Worm (Caenorhabditis elegans) whole organism, L3 larva: ENCODE data around the gene div-1.
A peak's percentile ranks its signal among the peaks of the same experiment; 100 is the strongest.

Experiments used
- R02D3.7 ChIP-seq: fragments of 150-350 bp; optimal IDR thresholded peaks from 2 replicates; lab custom pipeline; 2014; ENCODE audit warnings: missing biosample characterization, missing genetic modification characterization
- ZK546.5 ChIP-seq: sonication (generic microtip); optimal IDR thresholded peaks from 2 replicates; lab custom pipeline; 2017; ENCODE audit warnings: missing biosample characterization, missing genetic modification characterization
- ama-1 ChIP-seq: fragments of 150-350 bp; optimal IDR thresholded peaks from 2 replicates; lab custom pipeline; 2018
- ceh-16 ChIP-seq: sonication (generic microtip); optimal IDR thresholded peaks from 2 replicates; lab custom pipeline; 2017; ENCODE audit warnings: missing biosample characterization, missing genetic modification characterization
- ceh-28 ChIP-seq: fragments of 150-350 bp; optimal IDR thresholded peaks from 2 replicates; lab custom pipeline; 2014; ENCODE audit warnings: missing biosample characterization, missing genetic modification reagents, missing genetic modification characterization
- ceh-82 ChIP-seq: fragments of 150-350 bp; optimal IDR thresholded peaks from 2 replicates; lab custom pipeline; 2014; ENCODE audit warnings: missing biosample characterization, missing genetic modification characterization
- ceh-9 ChIP-seq: sonication (generic microtip); optimal IDR thresholded peaks from 2 replicates; lab custom pipeline; 2018; ENCODE audit warnings: missing biosample characterization, missing genetic modification characterization
- egl-27 ChIP-seq: sonication (generic microtip); optimal IDR thresholded peaks from 4 replicates; lab custom pipeline; 2017; ENCODE audit warnings: missing biosample characterization, missing genetic modification reagents, missing genetic modification characterization
- egl-5 ChIP-seq: fragments of 150-350 bp; optimal IDR thresholded peaks from 2 replicates; lab custom pipeline; 2017; ENCODE audit warnings: missing biosample characterization, missing genetic modification reagents, missing genetic modification characterization, inconsistent platforms
- elt-1 ChIP-seq: fragments of 150-350 bp; optimal IDR thresholded peaks from 2 replicates; lab custom pipeline; 2014; ENCODE audit warnings: missing biosample characterization, missing genetic modification characterization
- fkh-10 ChIP-seq: sonication (generic microtip); optimal IDR thresholded peaks from 2 replicates; lab custom pipeline; 2017; ENCODE audit warnings: missing biosample characterization, missing genetic modification reagents, missing genetic modification characterization
- fkh-2 ChIP-seq: fragments of 150-350 bp; optimal IDR thresholded peaks from 2 replicates; lab custom pipeline; 2014; ENCODE audit warnings: missing biosample characterization, missing genetic modification reagents, missing genetic modification characterization
- hmg-11 ChIP-seq: sonication (generic microtip); optimal IDR thresholded peaks from 2 replicates; lab custom pipeline; 2016; ENCODE audit warnings: missing genetic modification characterization, missing compliant biosample characterization
- jun-1 ChIP-seq: fragments of 150-350 bp; optimal IDR thresholded peaks from 2 replicates; lab custom pipeline; 2014; ENCODE audit warnings: missing biosample characterization, missing genetic modification reagents, missing genetic modification characterization
- lin-15B ChIP-seq: fragments of 150-350 bp; optimal IDR thresholded peaks from 2 replicates; lab custom pipeline; 2014; ENCODE audit warnings: missing biosample characterization, missing genetic modification characterization
- lin-39 ChIP-seq: fragments of 150-350 bp; optimal IDR thresholded peaks from 2 replicates; lab custom pipeline; 2018; ENCODE audit warnings: missing biosample characterization, missing genetic modification reagents, missing genetic modification characterization
- lsy-12 ChIP-seq: sonication (generic microtip); optimal IDR thresholded peaks from 2 replicates; lab custom pipeline; 2016; ENCODE audit warnings: mild to moderate bottlenecking, missing genetic modification characterization, missing compliant biosample characterization
- mdl-1 ChIP-seq: fragments of 150-350 bp; optimal IDR thresholded peaks from 2 replicates; lab custom pipeline; 2014; ENCODE audit warnings: missing biosample characterization, missing genetic modification characterization
- mml-1 ChIP-seq: fragments of 150-350 bp; sonication (generic microtip); optimal IDR thresholded peaks from 3 replicates; lab custom pipeline; 2014; ENCODE audit warnings: missing biosample characterization, missing genetic modification characterization
- nhr-11 ChIP-seq: fragments of 150-350 bp; optimal IDR thresholded peaks from 2 replicates; lab custom pipeline; 2014; ENCODE audit warnings: missing biosample characterization, missing genetic modification characterization
- nhr-12 ChIP-seq: fragments of 150-350 bp; optimal IDR thresholded peaks from 2 replicates; lab custom pipeline; 2014; ENCODE audit warnings: missing biosample characterization, missing genetic modification characterization
- nhr-23 ChIP-seq: fragments of 150-350 bp; optimal IDR thresholded peaks from 2 replicates; lab custom pipeline; 2014; ENCODE audit warnings: missing biosample characterization, missing genetic modification reagents, missing genetic modification characterization
- nhr-237 ChIP-seq: fragments of 150-350 bp; optimal IDR thresholded peaks from 2 replicates; lab custom pipeline; 2014; ENCODE audit warnings: missing biosample characterization, missing genetic modification characterization
- nhr-25 ChIP-seq: sonication (generic microtip); optimal IDR thresholded peaks from 2 replicates; lab custom pipeline; 2017; ENCODE audit warnings: missing biosample characterization, missing genetic modification characterization
- nhr-28 ChIP-seq: fragments of 150-350 bp; optimal IDR thresholded peaks from 2 replicates; lab custom pipeline; 2014; ENCODE audit warnings: missing biosample characterization, missing genetic modification characterization
- nhr-43 ChIP-seq: sonication (generic microtip); optimal IDR thresholded peaks from 2 replicates; lab custom pipeline; 2016; ENCODE audit warnings: mild to moderate bottlenecking, missing genetic modification characterization, missing compliant biosample characterization; ENCODE audit not compliant: poor library complexity, severe bottlenecking
- nhr-77 ChIP-seq: fragments of 150-350 bp; optimal IDR thresholded peaks from 2 replicates; lab custom pipeline; 2014; ENCODE audit warnings: missing biosample characterization, missing genetic modification characterization
- pqm-1 ChIP-seq: fragments of 150-350 bp; optimal IDR thresholded peaks from 2 replicates; lab custom pipeline; 2017; ENCODE audit warnings: missing biosample characterization, missing genetic modification characterization, inconsistent platforms
- sea-2 ChIP-seq: fragments of 150-350 bp; sonication (generic microtip); optimal IDR thresholded peaks from 4 replicates; lab custom pipeline; 2014; ENCODE audit warnings: missing biosample characterization, missing genetic modification reagents, missing genetic modification characterization
- skn-1 ChIP-seq: fragments of 150-350 bp; optimal IDR thresholded peaks from 2 replicates; lab custom pipeline; 2014; ENCODE audit warnings: missing biosample characterization, missing genetic modification characterization
- snpc-4 ChIP-seq: fragments of 150-350 bp; optimal IDR thresholded peaks from 2 replicates; lab custom pipeline; 2014; ENCODE audit warnings: missing biosample characterization, missing genetic modification characterization
- tbx-2 ChIP-seq: sonication (generic microtip); optimal IDR thresholded peaks from 2 replicates; lab custom pipeline; 2016; ENCODE audit warnings: mild to moderate bottlenecking, missing genetic modification characterization, missing compliant biosample characterization
- unc-39 ChIP-seq: sonication (generic microtip); optimal IDR thresholded peaks from 4 replicates; lab custom pipeline; 2017; ENCODE audit warnings: missing biosample characterization, missing genetic modification characterization
- unc-62 ChIP-seq: fragments of 150-350 bp; sonication (generic microtip); optimal IDR thresholded peaks from 4 replicates; lab custom pipeline; 2014; ENCODE audit warnings: missing biosample characterization, missing genetic modification reagents, missing genetic modification characterization
- zag-1 ChIP-seq: fragments of 150-350 bp; optimal IDR thresholded peaks from 2 replicates; lab custom pipeline; 2014; ENCODE audit warnings: missing biosample characterization, missing genetic modification characterization
- ztf-11 ChIP-seq: fragments of 150-350 bp; optimal IDR thresholded peaks from 2 replicates; lab custom pipeline; 2014; ENCODE audit warnings: missing biosample characterization, missing genetic modification characterization
- ztf-4 ChIP-seq: fragments of 150-350 bp; optimal IDR thresholded peaks from 2 replicates; lab custom pipeline; 2014; ENCODE audit warnings: missing biosample characterization, missing genetic modification characterization

The div-1 gene

DNA sequence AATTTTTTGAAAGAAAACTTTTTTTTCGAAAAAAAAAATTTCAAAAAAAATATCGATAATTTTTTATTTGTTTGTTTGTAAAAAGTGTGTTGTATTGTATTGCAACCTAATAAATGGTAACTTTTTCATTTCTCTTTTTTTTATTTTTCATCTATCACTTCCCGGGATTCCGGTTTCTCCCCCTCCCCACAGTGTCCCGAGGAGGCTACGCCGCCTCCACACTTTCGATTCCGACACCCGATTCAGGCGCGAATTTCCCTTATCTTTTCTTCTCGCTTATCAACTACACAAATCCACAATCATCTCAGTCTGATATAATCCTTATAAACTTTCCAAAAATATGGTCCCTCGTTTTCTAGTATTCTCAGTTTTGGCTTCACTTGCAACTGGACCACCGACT, 6.2 kb upstream of the div-1 start, which contains the start of gene R01H10.4:
TSS of gene R01H10.4 (plus strand) at position 236 of the 400 bp plus-strand sequence.
- peak; percentile 13 for TF ChIP-seq nhr-23
- no peak for TF ChIP-seq lin-39 (tag; lab: Kevin White, UChicago)
- TF ChIP-seq, all 47 proteins: peak for 1

DNA sequence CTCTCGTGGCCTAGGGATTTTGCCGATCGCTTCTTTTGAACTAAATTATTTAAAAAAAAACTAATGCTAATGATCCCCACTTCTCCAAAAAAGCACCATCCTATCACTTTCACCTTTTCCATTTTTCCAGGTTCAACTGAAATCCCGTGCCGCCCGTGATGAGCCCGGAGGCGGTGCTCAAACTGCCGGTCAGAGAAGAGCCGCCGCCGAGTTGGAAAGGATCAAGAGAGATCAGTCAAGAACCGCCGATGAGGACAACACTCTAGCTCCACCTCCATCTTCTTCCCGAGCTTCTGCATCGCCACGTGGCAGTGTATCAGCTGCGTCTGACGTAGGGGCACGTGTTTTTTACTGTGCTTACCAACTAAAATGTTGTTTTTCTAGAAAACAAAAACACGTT, 5.0 kb upstream of the div-1 start:
- TF ChIP-seq fkh-10 (GFP tag; lab: Kevin White, UChicago) (no peak), nhr-12 (tag; lab: Kevin White, UChicago) (no peak), mdl-1 (tag; lab: Kevin White, UChicago) (no peak), nhr-28 (tag; lab: Kevin White, UChicago) (no peak), hmg-11 (tag; lab: Kevin White, UChicago) (no peak), ceh-28 (tag; lab: Kevin White, UChicago) (no peak), lin-15B (tag; lab: Kevin White, UChicago) (no peak), mml-1 (tag; lab: Kevin White, UChicago) (no peak), ama-1 (lab: Kevin White, UChicago) (no peak), ZK546.5 (no peak), sea-2 (no peak), R02D3.7 (tag; lab: Kevin White, UChicago) (no peak), nhr-11 (no peak), egl-27 (no peak)
- TF ChIP-seq, all 47 proteins: peak for 0

DNA sequence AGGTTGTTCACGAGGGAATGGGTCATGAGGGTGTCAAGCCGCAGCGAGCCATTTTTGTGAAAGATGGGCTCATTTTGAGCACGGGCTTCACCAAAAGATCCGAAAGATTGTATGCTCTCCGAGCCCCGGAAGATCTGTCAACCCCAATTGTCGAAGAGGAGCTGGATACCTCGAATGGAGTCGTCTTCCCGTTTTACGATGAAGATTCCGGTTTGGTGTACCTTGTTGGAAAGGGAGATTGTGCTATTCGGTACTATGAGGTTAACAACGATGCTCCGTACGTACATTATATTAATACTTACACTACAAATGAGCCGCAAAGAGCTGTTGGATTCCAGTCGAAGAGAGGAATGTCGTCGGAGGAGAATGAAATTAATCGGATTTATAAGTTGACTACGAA, 2.8 kb upstream of the div-1 start:
- TF ChIP-seq elt-1 (tag; lab: Kevin White, UChicago) = no peak
- no peak for TF ChIP-seq zag-1 (tag; lab: Kevin White, UChicago)
- no peak for TF ChIP-seq fkh-2
- no peak for TF ChIP-seq nhr-237 (tag; lab: Kevin White, UChicago)
- no peak for TF ChIP-seq skn-1 (tag; lab: Kevin White, UChicago)
- no peak for TF ChIP-seq sea-2
- TF ChIP-seq lin-39 (tag; lab: Kevin White, UChicago) = no peak
- TF ChIP-seq nhr-77 (tag; lab: Kevin White, UChicago) = no peak
- no peak for TF ChIP-seq fkh-10 (GFP tag; lab: Kevin White, UChicago)
- no peak for TF ChIP-seq ceh-28 (tag; lab: Kevin White, UChicago)
- TF ChIP-seq unc-39 (tag; lab: Kevin White, UChicago) = no peak
- no peak for TF ChIP-seq egl-27
- no peak for TF ChIP-seq tbx-2 (tag; lab: Kevin White, UChicago)
- TF ChIP-seq egl-5 = no peak
- TF ChIP-seq ztf-4 (tag; lab: Kevin White, UChicago) = no peak
- TF ChIP-seq snpc-4 = no peak
- TF ChIP-seq ama-1 (lab: Kevin White, UChicago) = no peak
- TF ChIP-seq nhr-11 = no peak

DNA sequence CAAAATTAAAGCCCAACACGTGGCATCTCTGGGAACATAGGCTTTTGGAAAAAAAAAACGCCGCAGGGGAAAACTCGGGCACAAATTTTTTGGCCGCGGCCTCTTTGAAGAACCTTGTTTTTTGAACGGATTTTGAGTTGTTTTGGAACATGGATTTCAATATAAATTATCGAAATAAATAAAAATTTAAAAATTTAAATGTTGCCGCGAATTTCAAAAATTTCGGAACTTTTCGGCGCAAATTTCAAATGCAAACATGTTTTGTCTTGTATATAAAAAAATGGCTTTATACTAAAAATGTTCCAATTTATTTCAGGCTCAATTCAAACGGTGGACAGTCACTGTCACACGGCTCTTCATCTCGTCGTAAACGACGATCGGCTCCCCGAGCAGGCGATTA, 4.3 kb downstream of the div-1 start:
- TF ChIP-seq nhr-23 (no peak), ZK546.5 (no peak), jun-1 (no peak), lsy-12 (no peak), egl-27 (no peak), ceh-82 (tag; lab: Kevin White, UChicago) (no peak), nhr-25 (tag; lab: Kevin White, UChicago) (no peak), sea-2 (no peak), ceh-16 (tag; lab: Kevin White, UChicago) (no peak), nhr-77 (tag; lab: Kevin White, UChicago) (no peak), ceh-28 (tag; lab: Kevin White, UChicago) (no peak), unc-39 (tag; lab: Kevin White, UChicago) (no peak), zag-1 (tag; lab: Kevin White, UChicago) (no peak), egl-5 (no peak)
- TF ChIP-seq, all 47 proteins: peak for 0

DNA sequence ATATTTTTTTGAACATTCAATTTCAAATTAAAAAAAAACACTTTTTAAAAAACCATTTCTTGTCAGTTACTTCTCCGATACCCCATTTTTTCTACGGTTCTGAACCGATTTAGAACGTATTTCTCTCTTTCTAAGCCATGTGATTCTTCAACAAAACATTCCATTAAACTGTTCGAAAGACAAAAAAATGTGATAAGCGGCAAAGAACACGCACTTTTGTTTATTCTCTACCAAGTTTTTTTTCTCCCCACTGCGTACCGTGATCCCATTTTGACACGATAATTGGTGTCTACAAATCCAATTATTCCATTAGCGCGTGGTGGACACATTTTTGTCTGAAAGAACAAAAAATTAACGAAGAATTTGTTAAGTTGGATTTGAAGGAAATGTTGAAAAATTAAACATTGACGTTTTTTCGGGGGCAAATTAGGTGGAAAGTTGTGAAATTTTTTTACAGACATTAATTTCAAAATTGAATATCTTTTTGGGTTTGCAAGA, 7.0 kb downstream of the div-1 start:
- TF ChIP-seq nhr-25 (tag; lab: Kevin White, UChicago) = peak; percentile 1
- TF ChIP-seq nhr-43 (tag; lab: Kevin White, UChicago) = peak; percentile 40
- TF ChIP-seq pqm-1 = no peak

DNA sequence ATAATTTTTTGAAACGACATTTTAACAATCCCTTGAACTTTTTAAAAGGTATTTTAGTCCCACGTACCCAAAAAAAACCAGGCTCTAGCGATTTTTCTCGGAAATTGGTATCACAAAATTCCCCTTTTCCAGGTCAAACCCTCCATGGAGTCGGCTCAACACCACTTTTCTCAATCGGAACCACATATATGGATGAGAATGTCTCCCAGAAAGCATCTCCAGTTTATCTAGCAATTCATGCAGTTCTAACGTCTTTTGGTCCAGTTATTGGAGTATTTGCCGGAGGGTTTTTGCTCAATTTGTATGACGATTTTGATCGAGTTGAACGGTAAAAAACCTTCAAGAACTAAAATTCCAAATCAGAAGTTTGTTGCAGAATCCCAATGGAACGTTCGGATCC, 8.3 kb downstream of the div-1 start:
- TF ChIP-seq unc-62 (no peak), ztf-11 (tag; lab: Kevin White, UChicago) (no peak), fkh-10 (GFP tag; lab: Kevin White, UChicago) (no peak), unc-39 (tag; lab: Kevin White, UChicago) (no peak), ceh-9 (tag; lab: Kevin White, UChicago) (no peak), pqm-1 (no peak), R02D3.7 (tag; lab: Kevin White, UChicago) (no peak), nhr-28 (tag; lab: Kevin White, UChicago) (no peak), ZK546.5 (no peak), skn-1 (tag; lab: Kevin White, UChicago) (no peak), lsy-12 (no peak), nhr-25 (tag; lab: Kevin White, UChicago) (no peak), egl-5 (no peak), jun-1 (no peak)
